Fruit fly (Drosophila melanogaster): ENCODE results near the gene Pbp95.
"Not testable (repeated sequence)": the region's sequence is repeated elsewhere in the genome, so short reads cannot be mapped to it uniquely, and the experiment has no call there.

Pbp95 gene

dm6 chr3R:8030151-8030899, 16.7 kb downstream of the Pbp95 start, which contains the start of the genes CG10903 and CG2747:
CG10903 (plus strand) TSS chr3R:8030411.
CG2747 (minus strand) TSS chr3R:8030790.
- TF ChIP-seq noc (tag; optimal IDR thresholded peaks at IDR 0.05) = peak; percentile 68

- TF ChIP-seq noc (tag; optimal IDR thresholded peaks at IDR 0.05) = no peak
These were observed 19.4 kb downstream of the Pbp95 start, which contains the start of the genes CG11035 and unc-45 for dm6 chr3R:8032923-8033478. CG11035 (minus strand) TSS chr3R:8033009. unc-45 (plus strand) TSS chr3R:8033301.

- TF ChIP-seq noc (tag; optimal IDR thresholded peaks at IDR 0.05) = no peak
These were observed 24.3 kb downstream of the Pbp95 start for dm6 chr3R:8037896-8038295.

- TF ChIP-seq noc (tag; optimal IDR thresholded peaks at IDR 0.05) = no peak
These were observed 25.3 kb downstream of the Pbp95 start for dm6 chr3R:8038927-8039326.

dm6 chr3R:8040843-8041242, 27.3 kb downstream of the Pbp95 start, which contains the start of gene CG43060:
CG43060 (plus strand) TSS chr3R:8041224.
- TF ChIP-seq noc (tag; optimal IDR thresholded peaks at IDR 0.05) = no peak

- TF ChIP-seq noc (tag; optimal IDR thresholded peaks at IDR 0.05) = not testable (repeated sequence)
These were observed 35.3 kb downstream of the Pbp95 start, which contains the start of gene CG43618 for dm6 chr3R:8048867-8049266. CG43618 (plus strand) TSS chr3R:8049167.

- TF ChIP-seq noc (tag; optimal IDR thresholded peaks at IDR 0.05) = not testable (repeated sequence)
These were observed 35.8 kb downstream of the Pbp95 start, which contains the start of gene CG43061 for dm6 chr3R:8049373-8049772. CG43061 (plus strand) TSS chr3R:8049673.

dm6 chr3R:8058984-8059383, 45.4 kb downstream of the Pbp95 start, which contains the start of gene mAChR-B:
mAChR-B (plus strand) TSS chr3R:8059284.
- TF ChIP-seq noc (tag; optimal IDR thresholded peaks at IDR 0.05) = no peak
